Worm (Caenorhabditis elegans) whole organism, late embryonic: ENCODE measurements around the gene far-4.

Experiments used
- C08G9.2 ChIP-seq: sonication (generic microtip); optimal IDR thresholded peaks from 2 replicates; lab custom pipeline; 2016; ENCODE audit warnings: mild to moderate bottlenecking, missing genetic modification characterization, moderate library complexity, missing compliant biosample characterization
- C38D4.7 ChIP-seq: fragments of 200-800 bp; sonication (Bioruptor generic); optimal IDR thresholded peaks from 2 replicates; lab custom pipeline; 2018; ENCODE audit warnings: mild to moderate bottlenecking, missing genetic modification characterization, moderate library complexity, missing compliant biosample characterization
- F13H6.1 ChIP-seq: sonication (generic microtip); optimal IDR thresholded peaks from 2 replicates; lab custom pipeline; 2016; ENCODE audit warnings: missing genetic modification characterization, missing compliant biosample characterization
- K02D7.2 ChIP-seq: sonication (generic microtip); optimal IDR thresholded peaks from 2 replicates; lab custom pipeline; 2017; ENCODE audit warnings: mild to moderate bottlenecking, missing genetic modification characterization, missing compliant biosample characterization
- ahr-1 ChIP-seq: sonication (generic microtip); optimal IDR thresholded peaks from 2 replicates; lab custom pipeline; 2016; ENCODE audit warnings: missing genetic modification characterization, missing compliant biosample characterization
- ama-1 ChIP-seq: fragments of 150-350 bp; optimal IDR thresholded peaks from 2 replicates; lab custom pipeline; 2014
- ceh-18 ChIP-seq: sonication (generic microtip); optimal IDR thresholded peaks from 2 replicates; lab custom pipeline; 2016; ENCODE audit warnings: missing genetic modification characterization, missing compliant biosample characterization
- ceh-19 ChIP-seq: fragments of 200-800 bp; sonication (Bioruptor generic); optimal IDR thresholded peaks from 2 replicates; lab custom pipeline; 2018; ENCODE audit warnings: mild to moderate bottlenecking, missing genetic modification characterization, missing compliant biosample characterization
- ceh-2 ChIP-seq: sonication (generic microtip); optimal IDR thresholded peaks from 2 replicates; lab custom pipeline; 2016; ENCODE audit warnings: missing genotype, missing genetic modification characterization, missing compliant biosample characterization
- ceh-22 ChIP-seq: sonication (generic microtip); optimal IDR thresholded peaks from 2 replicates; lab custom pipeline; 2017; ENCODE audit warnings: missing biosample characterization, missing genetic modification characterization
- ceh-24 ChIP-seq: sonication (generic microtip); optimal IDR thresholded peaks from 2 replicates; lab custom pipeline; 2016; ENCODE audit warnings: mild to moderate bottlenecking, missing genetic modification characterization, missing compliant biosample characterization
- ceh-30 ChIP-seq: fragments of 150-350 bp; optimal IDR thresholded peaks from 2 replicates; lab custom pipeline; 2014; ENCODE audit warnings: missing biosample characterization, missing genetic modification characterization
- ceh-31 ChIP-seq: sonication (generic microtip); optimal IDR thresholded peaks from 2 replicates; lab custom pipeline; 2016; ENCODE audit warnings: missing genetic modification characterization, missing compliant biosample characterization
- ceh-45 ChIP-seq: fragments of 200-800 bp; sonication (Bioruptor generic); IDR thresholded peaks from 2 replicates; pipeline ENCODE4 v1.3.6; 2022; ENCODE audit warnings: missing genetic modification reagents, missing genetic modification characterization, missing compliant biosample characterization
- ceh-48 ChIP-seq: sonication (generic microtip); optimal IDR thresholded peaks from 2 replicates; lab custom pipeline; 2016; ENCODE audit warnings: missing genetic modification characterization, inconsistent platforms, missing compliant biosample characterization
- ceh-6 ChIP-seq: fragments of 200-800 bp; sonication (Bioruptor generic); optimal IDR thresholded peaks from 2 replicates; lab custom pipeline; 2018; ENCODE audit warnings: mild to moderate bottlenecking, missing genetic modification characterization, missing compliant biosample characterization
- dve-1 ChIP-seq: sonication (generic microtip); optimal IDR thresholded peaks from 2 replicates; lab custom pipeline; 2017; ENCODE audit warnings: antibody characterized with exemption, mild to moderate bottlenecking, missing genetic modification characterization, missing compliant biosample characterization
- elt-2 ChIP-seq: sonication (generic microtip); optimal IDR thresholded peaks from 2 replicates; lab custom pipeline; 2016; ENCODE audit warnings: missing genetic modification reagents, missing genetic modification characterization, missing compliant biosample characterization
- ets-4 ChIP-seq: sonication (generic microtip); optimal IDR thresholded peaks from 2 replicates; lab custom pipeline; 2016; ENCODE audit warnings: missing genetic modification characterization, missing compliant biosample characterization
- eyg-1 ChIP-seq: sonication (generic microtip); optimal IDR thresholded peaks from 2 replicates; lab custom pipeline; 2016; ENCODE audit warnings: missing genotype, missing genetic modification characterization, missing compliant biosample characterization
- fax-1 ChIP-seq: sonication (generic microtip); optimal IDR thresholded peaks from 2 replicates; lab custom pipeline; 2016; ENCODE audit warnings: missing genotype, missing genetic modification characterization, missing compliant biosample characterization
- fkh-10 ChIP-seq: fragments of 150-350 bp; optimal IDR thresholded peaks from 2 replicates; lab custom pipeline; 2014; ENCODE audit warnings: missing biosample characterization, missing genetic modification reagents, missing genetic modification characterization
- fkh-6 ChIP-seq: sonication (generic microtip); optimal IDR thresholded peaks from 2 replicates; lab custom pipeline; 2016; ENCODE audit warnings: missing genetic modification characterization, missing compliant biosample characterization
- gmeb-2 ChIP-seq: sonication (generic microtip); optimal IDR thresholded peaks from 2 replicates; lab custom pipeline; 2016; ENCODE audit warnings: missing genetic modification characterization, inconsistent platforms, missing compliant biosample characterization
- hlh-13 ChIP-seq: fragments of 200-800 bp; sonication (Bioruptor generic); optimal IDR thresholded peaks from 2 replicates; lab custom pipeline; 2018; ENCODE audit warnings: mild to moderate bottlenecking, missing genetic modification characterization, missing compliant biosample characterization
- hlh-30 ChIP-seq: sonication (generic microtip); optimal IDR thresholded peaks from 2 replicates; lab custom pipeline; 2017; ENCODE audit warnings: antibody characterized with exemption, missing genetic modification characterization, missing compliant biosample characterization; ENCODE audit not compliant: insufficient read depth
- lim-6 ChIP-seq: sonication (generic microtip); optimal IDR thresholded peaks from 2 replicates; lab custom pipeline; 2016; ENCODE audit warnings: missing genetic modification characterization, missing compliant biosample characterization
- madf-2 ChIP-seq: sonication (generic microtip); optimal IDR thresholded peaks from 2 replicates; lab custom pipeline; 2017; ENCODE audit warnings: missing genetic modification characterization, missing compliant biosample characterization
- mec-3 ChIP-seq: sonication (generic microtip); optimal IDR thresholded peaks from 2 replicates; lab custom pipeline; 2016; ENCODE audit warnings: borderline replicate concordance, missing genetic modification characterization, missing compliant biosample characterization
- nfya-1 ChIP-seq: sonication (generic microtip); optimal IDR thresholded peaks from 2 replicates; lab custom pipeline; 2017; ENCODE audit warnings: missing genetic modification characterization, mild to moderate bottlenecking, missing compliant biosample characterization, antibody characterized with exemption, moderate library complexity
- nhr-11 ChIP-seq: fragments of 150-350 bp; optimal IDR thresholded peaks from 2 replicates; lab custom pipeline; 2014; ENCODE audit warnings: missing biosample characterization, missing genetic modification characterization
- nhr-232 ChIP-seq: sonication (generic microtip); optimal IDR thresholded peaks from 2 replicates; lab custom pipeline; 2016; ENCODE audit warnings: missing genetic modification characterization, missing compliant biosample characterization
- npax-4 ChIP-seq: sonication (generic microtip); optimal IDR thresholded peaks from 2 replicates; lab custom pipeline; 2016; ENCODE audit warnings: missing genetic modification characterization, missing compliant biosample characterization
- odd-2 ChIP-seq: sonication (generic microtip); optimal IDR thresholded peaks from 2 replicates; lab custom pipeline; 2017; ENCODE audit warnings: antibody characterized with exemption, mild to moderate bottlenecking, missing genetic modification characterization, missing compliant biosample characterization
- pag-3 ChIP-seq: sonication (generic microtip); optimal IDR thresholded peaks from 2 replicates; lab custom pipeline; 2016; ENCODE audit warnings: missing compliant biosample characterization, missing genetic modification characterization, borderline replicate concordance
- pat-9 ChIP-seq: fragments of 200-800 bp; sonication (Bioruptor generic); optimal IDR thresholded peaks from 2 replicates; lab custom pipeline; 2018; ENCODE audit warnings: mild to moderate bottlenecking, missing genetic modification characterization, moderate library complexity, missing compliant biosample characterization
- pax-1 ChIP-seq: fragments of 150-350 bp; optimal IDR thresholded peaks from 2 replicates; lab custom pipeline; 2014; ENCODE audit warnings: missing biosample characterization, missing genetic modification characterization
- pha-4 ChIP-seq: fragments of 150-350 bp; optimal IDR thresholded peaks from 2 replicates; lab custom pipeline; 2018; ENCODE audit warnings: missing biosample characterization, missing genetic modification reagents, missing genetic modification characterization
- pqm-1 ChIP-seq: sonication (generic microtip); optimal IDR thresholded peaks from 2 replicates; lab custom pipeline; 2016; ENCODE audit warnings: missing genetic modification characterization, missing compliant biosample characterization
- pros-1 ChIP-seq: fragments of 150-350 bp; optimal IDR thresholded peaks from 2 replicates; lab custom pipeline; 2014; ENCODE audit warnings: missing biosample characterization, missing genetic modification reagents, missing genetic modification characterization
- ref-2 ChIP-seq: sonication (generic microtip); optimal IDR thresholded peaks from 2 replicates; lab custom pipeline; 2016; ENCODE audit warnings: missing genetic modification characterization, missing compliant biosample characterization
- rnt-1 ChIP-seq: sonication (generic microtip); optimal IDR thresholded peaks from 2 replicates; lab custom pipeline; 2016; ENCODE audit warnings: missing genetic modification characterization, missing compliant biosample characterization
- sdc-2 ChIP-seq: sonication (generic microtip); optimal IDR thresholded peaks from 2 replicates; lab custom pipeline; 2016; ENCODE audit warnings: missing genotype, missing genetic modification characterization, missing compliant biosample characterization
- sox-2 ChIP-seq: fragments of 200-800 bp; sonication (Bioruptor generic); IDR thresholded peaks from 2 replicates; pipeline ENCODE4 v1.3.6; 2022; ENCODE audit warnings: missing genetic modification reagents, missing genetic modification characterization, missing compliant biosample characterization
- sox-4 ChIP-seq: sonication (generic microtip); optimal IDR thresholded peaks from 2 replicates; lab custom pipeline; 2017; ENCODE audit warnings: mild to moderate bottlenecking, missing genetic modification characterization, inconsistent platforms, missing compliant biosample characterization
- tbx-2 ChIP-seq: sonication (generic microtip); optimal IDR thresholded peaks from 2 replicates; lab custom pipeline; 2016; ENCODE audit warnings: missing genetic modification characterization, missing compliant biosample characterization
- ttx-3 ChIP-seq: sonication (generic microtip); optimal IDR thresholded peaks from 2 replicates; lab custom pipeline; 2016; ENCODE audit warnings: missing genetic modification reagents, missing genetic modification characterization, missing compliant biosample characterization
- unc-3 ChIP-seq, 2 experiments: fragments of 200-800 bp in 1 of 2; sonication (Bioruptor generic) in 1 of 2; sonication (generic microtip) in 1 of 2; conservative IDR thresholded peaks in 1 of 2; optimal IDR thresholded peaks in 1 of 2; 2 replicates each; pipeline versions ENCODE4 v1.3.6 to Lab custom; 2016 to 2022; ENCODE audit warnings: missing compliant biosample characterization in 2 of 2, missing genetic modification characterization in 2 of 2, missing genetic modification reagents in 1 of 2
- unc-42 ChIP-seq: sonication (generic microtip); optimal IDR thresholded peaks from 2 replicates; lab custom pipeline; 2016; ENCODE audit warnings: missing genotype, missing genetic modification characterization, missing compliant biosample characterization
- unc-55 ChIP-seq: sonication (generic microtip); optimal IDR thresholded peaks from 2 replicates; lab custom pipeline; 2017; ENCODE audit warnings: missing biosample characterization, missing genetic modification reagents, missing genetic modification characterization
- unc-86 ChIP-seq: sonication (generic microtip); optimal IDR thresholded peaks from 2 replicates; lab custom pipeline; 2016; ENCODE audit warnings: missing genetic modification characterization, missing compliant biosample characterization
- zip-5 ChIP-seq: sonication (generic microtip); optimal IDR thresholded peaks from 2 replicates; lab custom pipeline; 2016; ENCODE audit warnings: missing genetic modification characterization, missing compliant biosample characterization
- ztf-16 ChIP-seq: sonication (generic microtip); optimal IDR thresholded peaks from 2 replicates; lab custom pipeline; 2017; ENCODE audit warnings: missing genetic modification characterization, missing compliant biosample characterization

far-4 gene

DNA sequence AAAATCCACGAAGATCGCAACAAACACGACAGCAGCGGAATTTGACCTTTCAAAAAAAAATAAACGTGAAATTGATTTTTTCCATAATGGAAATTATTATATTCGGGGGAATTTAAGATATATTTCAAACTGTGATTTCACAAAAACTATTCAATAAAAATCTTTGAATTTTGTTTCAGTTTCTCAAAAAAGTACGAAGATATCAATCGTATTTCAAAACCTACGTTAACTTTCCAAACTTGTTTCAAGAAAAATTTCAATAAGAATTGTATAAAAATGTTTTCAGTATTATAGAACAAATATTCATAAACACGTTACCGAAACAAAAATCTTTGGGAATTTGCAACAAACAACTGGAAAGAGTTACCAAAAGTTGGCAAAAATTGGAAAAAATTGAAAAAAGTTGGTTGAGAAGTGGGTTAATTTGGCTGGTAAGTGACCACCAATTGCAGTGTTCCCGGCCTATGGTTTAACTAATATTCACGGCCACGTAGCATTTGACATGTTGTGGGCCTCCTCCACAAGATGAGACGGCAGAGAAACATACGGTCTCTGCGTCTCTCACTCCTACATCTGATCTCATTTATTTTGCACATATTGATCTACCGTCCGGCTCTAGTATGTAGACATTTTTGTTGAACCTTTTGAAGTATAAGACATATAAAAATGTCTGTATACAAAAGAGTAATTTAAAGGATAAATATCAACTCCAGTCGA lies 48.5 kb downstream of the far-4 start, which contains the start of the genes T16G1.9 and T16G1.18:
Gene T16G1.9 (minus strand): TSS at position 51 of the 717 bp plus-strand sequence.
Gene T16G1.18 (plus strand): TSS at position 493 of the 717 bp plus-strand sequence.
- TF ChIP-seq ceh-18 (tag; lab: Kevin White, UChicago) (no peak), ceh-45 (GFP tag; lab: Robert Waterston, UW) (no peak), ama-1 (lab: Kevin White, UChicago) (no peak), ets-4 (tag; lab: Kevin White, UChicago) (no peak), ref-2 (tag; lab: Kevin White, UChicago) (no peak), sox-4 (tag; lab: Kevin White, UChicago) (no peak), ahr-1 (tag; lab: Kevin White, UChicago) (no peak), ceh-22 (tag; lab: Kevin White, UChicago) (no peak), mec-3 (tag; lab: Kevin White, UChicago) (no peak), pag-3 (tag; lab: Kevin White, UChicago) (no peak), ceh-30 (tag; lab: Kevin White, UChicago) (no peak), unc-86 (tag; lab: Kevin White, UChicago) (no peak), unc-42 (tag; lab: Kevin White, UChicago) (peak; percentile 50), eyg-1 (tag; lab: Kevin White, UChicago) (no peak), zip-5 (tag; lab: Kevin White, UChicago) (no peak), C08G9.2 (tag; lab: Kevin White, UChicago) (no peak), hlh-30 (tag; lab: Kevin White, UChicago) (no peak), hlh-13 (GFP tag; lab: Kevin White, UChicago) (no peak), pax-1 (no peak), dve-1 (tag; lab: Kevin White, UChicago) (no peak), npax-4 (no peak), ceh-19 (GFP tag; lab: Kevin White, UChicago) (no peak), K02D7.2 (no peak), elt-2 (tag; lab: Kevin White, UChicago) (no peak), nfya-1 (peak; percentile 54), rnt-1 (no peak), ceh-2 (tag; lab: Kevin White, UChicago) (no peak), ceh-6 (GFP tag; lab: Kevin White, UChicago) (no peak), ceh-24 (tag; lab: Kevin White, UChicago) (no peak), ceh-48 (tag; lab: Kevin White, UChicago) (peak; percentile 47), fkh-6 (no peak), sox-2 (GFP tag; lab: Robert Waterston, UW) (no peak), C38D4.7 (no peak), fax-1 (no peak), tbx-2 (peak; percentile 41), pros-1 (tag; lab: Kevin White, UChicago) (no peak), odd-2 (tag; lab: Kevin White, UChicago) (no peak), nhr-11 (tag; lab: Kevin White, UChicago) (no peak), unc-55 (GFP tag; lab: Kevin White, UChicago) (peak; percentile 24), sdc-2 (tag; lab: Kevin White, UChicago) (no peak), gmeb-2 (tag; lab: Kevin White, UChicago) (no peak), nhr-232 (tag; lab: Kevin White, UChicago) (no peak), ztf-16 (no peak), lim-6 (no peak), pha-4 (tag; lab: Kevin White, UChicago) (no peak), fkh-10 (GFP tag; lab: Kevin White, UChicago) (no peak), unc-3 (GFP tag; conservative IDR thresholded peaks at IDR 0.05; lab: Robert Waterston, UW) (no peak), unc-3 (tag; optimal IDR thresholded peaks at IDR 0.05; lab: Kevin White, UChicago) (no peak), madf-2 (no peak), ttx-3 (tag; lab: Kevin White, UChicago) (no peak), pqm-1 (tag; lab: Kevin White, UChicago) (no peak), F13H6.1 (tag; lab: Kevin White, UChicago) (no peak), pat-9 (tag; lab: Kevin White, UChicago) (no peak), ceh-31 (tag; lab: Kevin White, UChicago) (peak; percentile 23)
